Worm (Caenorhabditis elegans): ENCODE measurements around the gene srv-5.

srv-5 gene

ce11 chrX:4245124-4245523 is 7.0 kb upstream of the srv-5 start (continued):
- TF ChIP-seq ceh-40 (GFP tag; IDR thresholded peaks at IDR 0.05) (no peak), ceh-91 (GFP tag; IDR thresholded peaks at IDR 0.05) (no peak), lin-54 (GFP tag; optimal IDR thresholded peaks at IDR 0.05) (no peak), nhr-179 (tag; optimal IDR thresholded peaks at IDR 0.05) (no peak), lin-26 (GFP tag; IDR thresholded peaks at IDR 0.05) (peak; percentile 33; the same call in 1 of the 2 replicates), C17E4.6 (GFP tag; IDR thresholded peaks at IDR 0.05) (no peak), atf-7 (tag; optimal IDR thresholded peaks at IDR 0.05) (peak; percentile 49), ets-4 (GFP tag; optimal IDR thresholded peaks at IDR 0.05) (no peak), hmg-1.2 (GFP tag; IDR thresholded peaks at IDR 0.05) (no peak), F57C9.4 (tag; optimal IDR thresholded peaks at IDR 0.05) (no peak), unc-62 (GFP tag; optimal IDR thresholded peaks at IDR 0.05) (peak; percentile 8), hsf-1 (GFP tag; IDR thresholded peaks at IDR 0.05) (no peak), repo-1 (tag; optimal IDR thresholded peaks at IDR 0.05) (no peak), chd-7 (tag; optimal IDR thresholded peaks at IDR 0.05) (peak; percentile 1), let-607 (tag; optimal IDR thresholded peaks at IDR 0.05) (peak in 1 of 2 experiments; percentile 56)

- TF ChIP-seq ztf-6 (GFP tag; IDR thresholded peaks at IDR 0.05) (no peak), attf-5 (GFP tag; optimal IDR thresholded peaks at IDR 0.05) (peak; percentile 2), pbrm-1 (GFP tag; IDR thresholded peaks at IDR 0.05) (0 out of 2 replicates have a peak, but pooled peaks have one; percentile 37), lir-1 (GFP tag; conservative IDR thresholded peaks at IDR 0.05) (0 out of 2 replicates have a peak, but pooled peaks have one; percentile 46), dox-1 (GFP tag; IDR thresholded peaks at IDR 0.05) (peak; percentile 65), ekl-4 (GFP tag; IDR thresholded peaks at IDR 0.05) (0 out of 2 replicates have a peak, but pooled peaks have one; percentile 30), tbp1 (GFP tag; optimal IDR thresholded peaks at IDR 0.05) (peak; percentile 49), nhr-80 (tag; optimal IDR thresholded peaks at IDR 0.05) (peak; percentile 53), ceh-40 (GFP tag; IDR thresholded peaks at IDR 0.05) (no peak), nhr-90 (tag; optimal IDR thresholded peaks at IDR 0.05) (peak; percentile 18), K11D2.4 (GFP tag; IDR thresholded peaks at IDR 0.05) (0 out of 2 replicates have a peak, but pooled peaks have one; percentile 10), ztf-25 (GFP tag; IDR thresholded peaks at IDR 0.05) (0 out of 2 replicates have a peak, but pooled peaks have one; percentile 15), ztf-26 (tag; optimal IDR thresholded peaks at IDR 0.05) (peak; percentile 24), snpc-1.3 (tag; optimal IDR thresholded peaks at IDR 0.05; ENCODE audit: insufficient read depth) (no peak), nfya-2 (GFP tag; IDR thresholded peaks at IDR 0.05) (no peak), ama-1 (optimal IDR thresholded peaks at IDR 0.05) (peak; percentile 46), ama-1 (GFP tag; optimal IDR thresholded peaks at IDR 0.05) (no peak), lin-35 (GFP tag; optimal IDR thresholded peaks at IDR 0.05) (no peak), F37B4.10 (GFP tag; IDR thresholded peaks at IDR 0.05) (no peak), nfyb-1 (GFP tag; IDR thresholded peaks at IDR 0.05) (0 out of 2 replicates have a peak, but pooled peaks have one; percentile 37), repo-1 (tag; optimal IDR thresholded peaks at IDR 0.05) (peak; percentile 89), Y79H2A.3 (GFP tag; conservative IDR thresholded peaks at IDR 0.05) (no peak), madf-3 (GFP tag; IDR thresholded peaks at IDR 0.05) (0 out of 2 replicates have a peak, but pooled peaks have one; percentile 38), lin-26 (GFP tag; IDR thresholded peaks at IDR 0.05) (0 out of 2 replicates have a peak, but pooled peaks have one; percentile 12), Y53G8AR.9 (GFP tag; conservative IDR thresholded peaks at IDR 0.05) (0 out of 2 replicates have a peak, but pooled peaks have one; percentile 56), chd-7 (tag; optimal IDR thresholded peaks at IDR 0.05) (peak; percentile 46), somi-1 (GFP tag; optimal IDR thresholded peaks at IDR 0.05) (peak; percentile 25), gei-17 (GFP tag; optimal IDR thresholded peaks at IDR 0.05) (peak; percentile 38), ceh-27 (GFP tag; optimal IDR thresholded peaks at IDR 0.05) (no peak), cebp-1 (GFP tag; IDR thresholded peaks at IDR 0.05) (no peak), cebp-1 (tag; optimal IDR thresholded peaks at IDR 0.05) (peak; percentile 57), nhr-179 (tag; optimal IDR thresholded peaks at IDR 0.05) (no peak), lin-40 (tag; optimal IDR thresholded peaks at IDR 0.05) (peak; percentile 40), let-526 (GFP tag; IDR thresholded peaks at IDR 0.05) (0 out of 2 replicates have a peak, but pooled peaks have one; percentile 4), atf-7 (tag; optimal IDR thresholded peaks at IDR 0.05) (peak; percentile 40), C06A6.2 (GFP tag; conservative IDR thresholded peaks at IDR 0.05) (0 out of 2 replicates have a peak, but pooled peaks have one; percentile 38), tlf-1 (GFP tag; optimal IDR thresholded peaks at IDR 0.05) (peak; percentile 49), ceh-79 (tag; optimal IDR thresholded peaks at IDR 0.05) (no peak)
Observed at ce11 chrX:4246237-4246697, 5.9 kb upstream of the srv-5 start.
